Worm (Caenorhabditis elegans) whole organism, L4 larva: ENCODE results near the gene F01D5.8.

ENCODE experiments used
- D1046.2 ChIP-seq: fragments of 200-800 bp; sonication (Bioruptor generic); IDR thresholded peaks from 2 replicates; pipeline ENCODE4 v1.3.6; 2022; ENCODE audit warnings: missing genetic modification characterization, missing compliant biosample characterization
- F26F4.8 ChIP-seq: fragments of 200-800 bp; sonication (Bioruptor generic); conservative IDR thresholded peaks from 2 replicates; pipeline ENCODE4 v1.3.6; 2022; ENCODE audit warnings: missing genetic modification characterization, missing compliant biosample characterization
- F44E2.7 ChIP-seq: fragments of 200-800 bp; sonication (Bioruptor generic); IDR thresholded peaks from 2 replicates; pipeline ENCODE4 v2.1.2; 2022; ENCODE audit warnings: missing genetic modification characterization, missing compliant biosample characterization
- F49E8.2 ChIP-seq: sonication (generic microtip); optimal IDR thresholded peaks from 2 replicates; lab custom pipeline; 2016; ENCODE audit warnings: missing compliant biosample characterization, mild to moderate bottlenecking, missing genetic modification characterization, borderline replicate concordance
- T20F7.1 ChIP-seq: fragments of 200-800 bp; sonication (Bioruptor generic); optimal IDR thresholded peaks from 2 replicates; lab custom pipeline; 2018; ENCODE audit warnings: mild to moderate bottlenecking, missing genetic modification characterization, missing compliant biosample characterization
- Y105C5A.15 ChIP-seq: fragments of 200-800 bp; sonication (Bioruptor generic); IDR thresholded peaks from 2 replicates; pipeline ENCODE4 v1.3.6; 2022; ENCODE audit warnings: missing genetic modification characterization, missing compliant biosample characterization
- Y5F2A.4 ChIP-seq: fragments of 200-800 bp; sonication (Bioruptor generic); optimal IDR thresholded peaks from 2 replicates; lab custom pipeline; 2018; ENCODE audit warnings: mild to moderate bottlenecking, missing genetic modification characterization, missing compliant biosample characterization
- aha-1 ChIP-seq: fragments of 150-350 bp; peaks from one replicate; lab custom pipeline; 2014; ENCODE audit warnings: missing biosample characterization, missing genetic modification characterization
- aly-2 ChIP-seq: sonication (generic microtip); optimal IDR thresholded peaks from 2 replicates; lab custom pipeline; 2018; ENCODE audit warnings: missing biosample characterization, missing genetic modification characterization
- ama-1 ChIP-seq: fragments of 150-350 bp; optimal IDR thresholded peaks from 2 replicates; lab custom pipeline; 2014; ENCODE audit warnings: inconsistent platforms, mixed read lengths
- ceh-32 ChIP-seq: sonication (generic microtip); optimal IDR thresholded peaks from 2 replicates; lab custom pipeline; 2016; ENCODE audit warnings: mild to moderate bottlenecking, missing genetic modification characterization, missing compliant biosample characterization; ENCODE audit not compliant: poor library complexity
- ceh-44 ChIP-seq: fragments of 200-800 bp; sonication (Bioruptor generic); IDR thresholded peaks from 2 replicates; pipeline ENCODE4 v1.3.6; 2022; ENCODE audit warnings: missing genetic modification reagents, missing genetic modification characterization, missing compliant biosample characterization
- ceh-62 ChIP-seq: sonication (generic microtip); optimal IDR thresholded peaks from 2 replicates; lab custom pipeline; 2017; ENCODE audit warnings: missing biosample characterization, missing genetic modification characterization
- daf-12 ChIP-seq: fragments of 150-350 bp; optimal IDR thresholded peaks from 2 replicates; lab custom pipeline; 2014; ENCODE audit warnings: missing biosample characterization, missing genetic modification reagents, missing genetic modification characterization
- daf-16 ChIP-seq, 3 experiments: sonication (generic microtip); optimal IDR thresholded peaks; 2 replicates each; lab custom pipeline; 2016 to 2017; ENCODE audit warnings: missing genetic modification characterization in 3 of 3, missing genetic modification reagents in 3 of 3, mild to moderate bottlenecking in 2 of 3, missing compliant biosample characterization in 2 of 3, missing biosample characterization in 1 of 3, moderate library complexity in 1 of 3
- dmd-8 ChIP-seq: fragments of 200-800 bp; sonication (Bioruptor generic); IDR thresholded peaks from 2 replicates; pipeline ENCODE4 v1.3.6; 2022; ENCODE audit warnings: missing genetic modification characterization, missing compliant biosample characterization
- dmd-9 ChIP-seq: fragments of 200-800 bp; sonication (Bioruptor generic); IDR thresholded peaks from 2 replicates; pipeline ENCODE4 v1.3.6; 2022; ENCODE audit warnings: missing genetic modification reagents, missing genetic modification characterization, missing compliant biosample characterization
- dpl-1 ChIP-seq: fragments of 150-350 bp; optimal IDR thresholded peaks from 2 replicates; lab custom pipeline; 2014; ENCODE audit warnings: missing biosample characterization, missing genetic modification reagents, missing genetic modification characterization
- duxl-1 ChIP-seq: sonication (generic microtip); optimal IDR thresholded peaks from 2 replicates; lab custom pipeline; 2016; ENCODE audit warnings: mild to moderate bottlenecking, missing genetic modification characterization, moderate library complexity, missing compliant biosample characterization; ENCODE audit not compliant: poor library complexity
- egl-27 ChIP-seq: sonication (generic microtip); optimal IDR thresholded peaks from 3 replicates; lab custom pipeline; 2017; ENCODE audit warnings: missing biosample characterization, missing genetic modification reagents, missing genetic modification characterization
- egl-43 ChIP-seq: fragments of 200-800 bp; sonication (Bioruptor generic); IDR thresholded peaks from 2 replicates; pipeline ENCODE4 v1.3.6; 2022; ENCODE audit warnings: missing genetic modification reagents, missing genetic modification characterization, missing compliant biosample characterization
- fkh-10 ChIP-seq: fragments of 150-350 bp; optimal IDR thresholded peaks from 2 replicates; lab custom pipeline; 2014; ENCODE audit warnings: missing biosample characterization, missing genetic modification reagents, missing genetic modification characterization
- gei-8 ChIP-seq: fragments of 200-800 bp; sonication (Bioruptor generic); optimal IDR thresholded peaks from 2 replicates; lab custom pipeline; 2018; ENCODE audit warnings: mild to moderate bottlenecking, missing genetic modification characterization, missing compliant biosample characterization
- hlh-30 ChIP-seq: sonication (generic microtip); optimal IDR thresholded peaks from 2 replicates; lab custom pipeline; 2017; ENCODE audit warnings: antibody characterized with exemption, mild to moderate bottlenecking, missing genetic modification characterization, missing compliant biosample characterization; ENCODE audit not compliant: insufficient read depth
- hmg-1.1 ChIP-seq: fragments of 200-800 bp; sonication (Bioruptor generic); IDR thresholded peaks from 2 replicates; pipeline ENCODE4 v1.3.6; 2022; ENCODE audit warnings: missing genetic modification reagents, missing genetic modification characterization, missing compliant biosample characterization
- lim-7 ChIP-seq: fragments of 200-800 bp; sonication (Bioruptor generic); IDR thresholded peaks from 2 replicates; pipeline ENCODE4 v1.3.6; 2022; ENCODE audit warnings: missing genetic modification characterization, missing compliant biosample characterization
- lin-1 ChIP-seq: fragments of 200-800 bp; sonication (Bioruptor generic); IDR thresholded peaks from 2 replicates; pipeline ENCODE4 v1.3.6; 2022; ENCODE audit warnings: missing genetic modification reagents, missing genetic modification characterization, missing compliant biosample characterization
- lin-13 ChIP-seq: fragments of 150-350 bp; optimal IDR thresholded peaks from 2 replicates; lab custom pipeline; 2014; ENCODE audit warnings: missing biosample characterization, missing genetic modification reagents, missing genetic modification characterization
- lir-3 ChIP-seq: sonication (generic microtip); optimal IDR thresholded peaks from 2 replicates; lab custom pipeline; 2016; ENCODE audit warnings: mild to moderate bottlenecking, missing genetic modification characterization, missing compliant biosample characterization
- madf-5 ChIP-seq, 2 experiments: fragments of 200-800 bp; sonication (Bioruptor generic); IDR thresholded peaks; 2 replicates each; pipeline ENCODE4 v1.3.6; 2022; ENCODE audit warnings: missing compliant biosample characterization in 2 of 2, missing genetic modification characterization in 2 of 2
- mdl-1 ChIP-seq, 2 experiments: fragments of 150-350 bp in 1 of 2; sonication (generic microtip) in 1 of 2; optimal IDR thresholded peaks; 2 replicates each; lab custom pipeline; 2014 to 2017; ENCODE audit warnings: missing biosample characterization in 2 of 2, missing genetic modification characterization in 2 of 2
- mdt-29 ChIP-seq: fragments of 200-800 bp; sonication (Bioruptor generic); IDR thresholded peaks from 2 replicates; pipeline ENCODE4 v1.3.6; 2022; ENCODE audit warnings: missing genetic modification reagents, missing genetic modification characterization, missing compliant biosample characterization
- mxl-2 ChIP-seq: fragments of 200-800 bp; sonication (Bioruptor generic); conservative IDR thresholded peaks from 2 replicates; pipeline ENCODE4 v1.3.6; 2022; ENCODE audit warnings: missing genetic modification reagents, missing genetic modification characterization, missing compliant biosample characterization
- mxl-3 ChIP-seq: fragments of 200-800 bp; sonication (Bioruptor generic); optimal IDR thresholded peaks from 2 replicates; lab custom pipeline; 2018; ENCODE audit warnings: mild to moderate bottlenecking, missing genetic modification characterization, missing compliant biosample characterization
- nhr-10 ChIP-seq: fragments of 150-350 bp; optimal IDR thresholded peaks from 2 replicates; lab custom pipeline; 2014; ENCODE audit warnings: missing biosample characterization, missing genetic modification characterization
- nhr-102 ChIP-seq: sonication (generic microtip); optimal IDR thresholded peaks from 2 replicates; lab custom pipeline; 2016; ENCODE audit warnings: mild to moderate bottlenecking, missing genetic modification characterization, moderate library complexity, missing compliant biosample characterization
- nhr-11 ChIP-seq: fragments of 150-350 bp; optimal IDR thresholded peaks from 2 replicates; lab custom pipeline; 2014; ENCODE audit warnings: missing biosample characterization, missing genetic modification characterization
- nhr-28 ChIP-seq: fragments of 150-350 bp; optimal IDR thresholded peaks from 2 replicates; lab custom pipeline; 2014; ENCODE audit warnings: missing biosample characterization, missing genetic modification characterization
- nhr-41 ChIP-seq: fragments of 200-800 bp; sonication (Bioruptor generic); IDR thresholded peaks from 2 replicates; pipeline ENCODE4 v1.3.6; 2022; ENCODE audit warnings: missing genetic modification reagents, missing genetic modification characterization, missing compliant biosample characterization
- nhr-42 ChIP-seq: fragments of 200-800 bp; sonication (Bioruptor generic); IDR thresholded peaks from 2 replicates; pipeline ENCODE4 v1.3.6; 2022; ENCODE audit warnings: missing genetic modification characterization, missing compliant biosample characterization
- pha-4 ChIP-seq, 2 experiments: fragments of 150-350 bp in 1 of 2; fragments of 200-800 bp in 1 of 2; sonication (Bioruptor generic) in 1 of 2; IDR thresholded peaks in 1 of 2; optimal IDR thresholded peaks in 1 of 2; 2 replicates each; pipeline versions ENCODE4 v1.3.6 to Lab custom; 2014 to 2022; ENCODE audit warnings: missing genetic modification characterization in 2 of 2, missing genetic modification reagents in 2 of 2, missing biosample characterization in 1 of 2, missing compliant biosample characterization in 1 of 2
- pqm-1 ChIP-seq: sonication (generic microtip); optimal IDR thresholded peaks from 2 replicates; lab custom pipeline; 2017; ENCODE audit warnings: missing biosample characterization, missing genetic modification characterization
- skn-1 ChIP-seq: fragments of 150-350 bp; optimal IDR thresholded peaks from 2 replicates; lab custom pipeline; 2014; ENCODE audit warnings: missing biosample characterization, missing genetic modification characterization
- tag-97 ChIP-seq: fragments of 200-800 bp; sonication (Bioruptor generic); IDR thresholded peaks from 2 replicates; pipeline ENCODE4 v1.3.6; 2022; ENCODE audit warnings: missing genetic modification characterization, missing compliant biosample characterization
- vab-7 ChIP-seq: fragments of 200-800 bp; sonication (Bioruptor generic); IDR thresholded peaks from 2 replicates; pipeline ENCODE4 v1.3.6; 2022; ENCODE audit warnings: missing genetic modification reagents, missing genetic modification characterization, missing compliant biosample characterization
- zip-11 ChIP-seq: fragments of 200-800 bp; sonication (Bioruptor generic); IDR thresholded peaks from 2 replicates; pipeline ENCODE4 v1.3.6; 2022; ENCODE audit warnings: missing genetic modification characterization, missing compliant biosample characterization
- zip-2 ChIP-seq: fragments of 150-350 bp; optimal IDR thresholded peaks from 2 replicates; lab custom pipeline; 2014; ENCODE audit warnings: missing biosample characterization, missing genetic modification characterization

F01D5.8 gene

ce11 chrII:14045934-14046470 is 35.5 kb downstream of the F01D5.8 start:
- TF ChIP-seq aha-1 (tag; lab: Kevin White, UChicago) (peak; percentile 50), tag-97 (GFP tag; lab: Robert Waterston, UW) (no peak), mxl-2 (no peak), pqm-1 (tag; lab: Kevin White, UChicago) (no peak), mdt-29 (GFP tag; lab: Robert Waterston, UW) (no peak), egl-27 (tag; lab: Kevin White, UChicago) (no peak)

- TF ChIP-seq D1046.2 (GFP tag; lab: Robert Waterston, UW) (peak; percentile 63; the same call in 1 of the 2 replicates), nhr-28 (peak; percentile 22), pha-4 (GFP tag; IDR thresholded peaks at IDR 0.05; lab: Robert Waterston, UW) (no peak), pha-4 (tag; optimal IDR thresholded peaks at IDR 0.05; lab: Kevin White, UChicago) (no peak), nhr-42 (GFP tag; lab: Robert Waterston, UW) (0 out of 2 replicates have a peak, but pooled peaks have one; percentile 21), lir-3 (no peak), daf-16 (GFP tag; optimal IDR thresholded peaks at IDR 0.05; lab: Kevin White, UChicago) (peak in 1 of 2 experiments; percentile 28), daf-16 (tag; optimal IDR thresholded peaks at IDR 0.05; lab: Kevin White, UChicago) (no peak), duxl-1 (tag; lab: Kevin White, UChicago) (no peak), dmd-9 (GFP tag; lab: Robert Waterston, UW) (no peak), fkh-10 (GFP tag; lab: Kevin White, UChicago) (no peak)
Measured at ce11 chrII:14046491-14046890, 36.0 kb downstream of the F01D5.8 start.

- no peak for TF ChIP-seq vab-7
- TF ChIP-seq ama-1 (lab: Kevin White, UChicago) = no peak
- TF ChIP-seq lim-7 (GFP tag; lab: Robert Waterston, UW) = no peak
- no peak for TF ChIP-seq ceh-62 (tag; lab: Kevin White, UChicago)
- TF ChIP-seq zip-11 (GFP tag; lab: Robert Waterston, UW) = no peak
- TF ChIP-seq nhr-102 (tag; lab: Kevin White, UChicago) = no peak
- no peak for TF ChIP-seq Y5F2A.4
- TF ChIP-seq egl-43 (GFP tag; lab: Robert Waterston, UW) = no peak
- no peak for TF ChIP-seq madf-5 (GFP tag; IDR thresholded peaks at IDR 0.05; lab: Robert Waterston, UW)
- TF ChIP-seq daf-16 (GFP tag; optimal IDR thresholded peaks at IDR 0.05; lab: Kevin White, UChicago) = no peak
- peak; percentile 48 for TF ChIP-seq daf-16 (tag; optimal IDR thresholded peaks at IDR 0.05; lab: Kevin White, UChicago)
- TF ChIP-seq pqm-1 (tag; lab: Kevin White, UChicago) = peak; percentile 82
- no peak for TF ChIP-seq nhr-11 (tag; lab: Kevin White, UChicago)
- peak; percentile 15 for TF ChIP-seq lin-13 (GFP tag; lab: Kevin White, UChicago)
- no peak for TF ChIP-seq lin-1 (GFP tag; lab: Robert Waterston, UW)
- TF ChIP-seq nhr-41 = no peak
- TF ChIP-seq mdl-1 (tag; optimal IDR thresholded peaks at IDR 0.05; lab: Kevin White, UChicago) = peak; percentile 56 to 91
- TF ChIP-seq aly-2 (tag; lab: Kevin White, UChicago) = no peak
- no peak for TF ChIP-seq ceh-44 (GFP tag; lab: Robert Waterston, UW)
- TF ChIP-seq nhr-10 = no peak
- no peak for TF ChIP-seq dmd-8 (GFP tag; lab: Robert Waterston, UW)
- TF ChIP-seq hmg-1.1 (GFP tag; lab: Robert Waterston, UW) = no peak
- TF ChIP-seq daf-12 (tag; lab: Kevin White, UChicago) = no peak
- no peak for TF ChIP-seq F44E2.7 (GFP tag; lab: Robert Waterston, UW)
- TF ChIP-seq gei-8 (GFP tag; lab: Kevin White, UChicago) = no peak
- no peak for TF ChIP-seq Y105C5A.15 (GFP tag; lab: Robert Waterston, UW)
- peak; percentile 26 for TF ChIP-seq dpl-1
- TF ChIP-seq F49E8.2 (tag; lab: Kevin White, UChicago) = no peak
- peak; percentile 83 for TF ChIP-seq mxl-3 (GFP tag; lab: Kevin White, UChicago)
- no peak for TF ChIP-seq F26F4.8 (GFP tag; lab: Robert Waterston, UW)
- no peak for TF ChIP-seq lir-3
- no peak for TF ChIP-seq zip-2 (tag; lab: Kevin White, UChicago)
- no peak for TF ChIP-seq skn-1
- no peak for TF ChIP-seq T20F7.1 (GFP tag; lab: Kevin White, UChicago)
- TF ChIP-seq hlh-30 (tag; lab: Kevin White, UChicago) = peak; percentile 67
- no peak for TF ChIP-seq ceh-32
- no peak for TF ChIP-seq dmd-9 (GFP tag; lab: Robert Waterston, UW)
Measured at ce11 chrII:14049097-14049496, 38.6 kb downstream of the F01D5.8 start.
